Worm (Caenorhabditis elegans) whole organism, L4 larva: ENCODE results near the gene srbc-7.

ENCODE experiments used
- F37D6.2 ChIP-seq: sonication (generic microtip); optimal IDR thresholded peaks from 2 replicates; lab custom pipeline; 2016; ENCODE audit warnings: mild to moderate bottlenecking, missing genetic modification characterization, missing compliant biosample characterization
- Y105C5A.15 ChIP-seq: fragments of 200-800 bp; sonication (Bioruptor generic); IDR thresholded peaks from 2 replicates; pipeline ENCODE4 v1.3.6; 2022; ENCODE audit warnings: missing genetic modification characterization, missing compliant biosample characterization
- Y48G9A.11 ChIP-seq: fragments of 200-800 bp; sonication (Bioruptor generic); IDR thresholded peaks from 2 replicates; pipeline ENCODE4 v1.3.6; 2022; ENCODE audit warnings: missing genetic modification reagents, missing genetic modification characterization, missing compliant biosample characterization
- ZK337.2 ChIP-seq: fragments of 200-800 bp; sonication (Bioruptor generic); IDR thresholded peaks from 2 replicates; pipeline ENCODE4 v1.3.6; 2022; ENCODE audit warnings: missing genetic modification reagents, missing genetic modification characterization, missing compliant biosample characterization
- ama-1 ChIP-seq: fragments of 150-350 bp; optimal IDR thresholded peaks from 2 replicates; lab custom pipeline; 2014; ENCODE audit warnings: inconsistent platforms, mixed read lengths
- arid-1 ChIP-seq: fragments of 200-800 bp; sonication (Bioruptor generic); conservative IDR thresholded peaks from 2 replicates; pipeline ENCODE4 v1.3.6; 2022; ENCODE audit warnings: missing genetic modification reagents, missing genetic modification characterization, missing compliant biosample characterization
- ceh-32 ChIP-seq: sonication (generic microtip); optimal IDR thresholded peaks from 2 replicates; lab custom pipeline; 2016; ENCODE audit warnings: mild to moderate bottlenecking, missing genetic modification characterization, missing compliant biosample characterization; ENCODE audit not compliant: poor library complexity
- daf-12 ChIP-seq: fragments of 150-350 bp; optimal IDR thresholded peaks from 2 replicates; lab custom pipeline; 2014; ENCODE audit warnings: missing biosample characterization, missing genetic modification reagents, missing genetic modification characterization
- daf-16 ChIP-seq, 3 experiments: sonication (generic microtip); optimal IDR thresholded peaks; 2 replicates each; lab custom pipeline; 2016 to 2017; ENCODE audit warnings: missing genetic modification characterization in 3 of 3, missing genetic modification reagents in 3 of 3, mild to moderate bottlenecking in 2 of 3, missing compliant biosample characterization in 2 of 3, missing biosample characterization in 1 of 3, moderate library complexity in 1 of 3
- daf-8 ChIP-seq: fragments of 200-800 bp; sonication (Bioruptor generic); IDR thresholded peaks from 2 replicates; pipeline ENCODE4 v1.3.6; 2022; ENCODE audit warnings: missing genetic modification characterization, missing compliant biosample characterization
- dmd-6 ChIP-seq: fragments of 200-800 bp; sonication (Bioruptor generic); IDR thresholded peaks from 2 replicates; pipeline ENCODE4 v1.3.6; 2022; ENCODE audit warnings: missing genetic modification reagents, missing genetic modification characterization, missing compliant biosample characterization
- duxl-1 ChIP-seq: sonication (generic microtip); optimal IDR thresholded peaks from 2 replicates; lab custom pipeline; 2016; ENCODE audit warnings: mild to moderate bottlenecking, missing genetic modification characterization, moderate library complexity, missing compliant biosample characterization; ENCODE audit not compliant: poor library complexity
- egl-43 ChIP-seq: fragments of 200-800 bp; sonication (Bioruptor generic); IDR thresholded peaks from 2 replicates; pipeline ENCODE4 v1.3.6; 2022; ENCODE audit warnings: missing genetic modification reagents, missing genetic modification characterization, missing compliant biosample characterization
- gei-8 ChIP-seq: fragments of 200-800 bp; sonication (Bioruptor generic); optimal IDR thresholded peaks from 2 replicates; lab custom pipeline; 2018; ENCODE audit warnings: mild to moderate bottlenecking, missing genetic modification characterization, missing compliant biosample characterization
- lim-7 ChIP-seq: fragments of 200-800 bp; sonication (Bioruptor generic); IDR thresholded peaks from 2 replicates; pipeline ENCODE4 v1.3.6; 2022; ENCODE audit warnings: missing genetic modification characterization, missing compliant biosample characterization
- lin-39 ChIP-seq: fragments of 150-350 bp; optimal IDR thresholded peaks from 2 replicates; lab custom pipeline; 2014; ENCODE audit warnings: missing biosample characterization, missing genetic modification reagents, missing genetic modification characterization
- lir-3 ChIP-seq: sonication (generic microtip); optimal IDR thresholded peaks from 2 replicates; lab custom pipeline; 2016; ENCODE audit warnings: mild to moderate bottlenecking, missing genetic modification characterization, missing compliant biosample characterization
- nhr-10 ChIP-seq: fragments of 150-350 bp; optimal IDR thresholded peaks from 2 replicates; lab custom pipeline; 2014; ENCODE audit warnings: missing biosample characterization, missing genetic modification characterization
- nhr-102 ChIP-seq: sonication (generic microtip); optimal IDR thresholded peaks from 2 replicates; lab custom pipeline; 2016; ENCODE audit warnings: mild to moderate bottlenecking, missing genetic modification characterization, moderate library complexity, missing compliant biosample characterization
- nhr-111 ChIP-seq: fragments of 200-800 bp; sonication (Bioruptor generic); optimal IDR thresholded peaks from 2 replicates; lab custom pipeline; 2018; ENCODE audit warnings: mild to moderate bottlenecking, missing genetic modification characterization, missing compliant biosample characterization
- nhr-25 ChIP-seq: sonication (generic microtip); optimal IDR thresholded peaks from 2 replicates; lab custom pipeline; 2017; ENCODE audit warnings: missing genetic modification characterization, mild to moderate bottlenecking, missing compliant biosample characterization, antibody characterized with exemption, moderate library complexity, borderline replicate concordance; ENCODE audit not compliant: insufficient read depth
- nhr-28 ChIP-seq: fragments of 150-350 bp; optimal IDR thresholded peaks from 2 replicates; lab custom pipeline; 2014; ENCODE audit warnings: missing biosample characterization, missing genetic modification characterization
- nhr-42 ChIP-seq: fragments of 200-800 bp; sonication (Bioruptor generic); IDR thresholded peaks from 2 replicates; pipeline ENCODE4 v1.3.6; 2022; ENCODE audit warnings: missing genetic modification characterization, missing compliant biosample characterization
- nhr-48 ChIP-seq: sonication (generic microtip); optimal IDR thresholded peaks from 2 replicates; lab custom pipeline; 2016; ENCODE audit warnings: mild to moderate bottlenecking, missing genetic modification characterization, missing compliant biosample characterization
- nhr-77 ChIP-seq: fragments of 150-350 bp; optimal IDR thresholded peaks from 2 replicates; lab custom pipeline; 2014; ENCODE audit warnings: missing biosample characterization, missing genetic modification characterization
- pha-4 ChIP-seq, 2 experiments: fragments of 150-350 bp in 1 of 2; fragments of 200-800 bp in 1 of 2; sonication (Bioruptor generic) in 1 of 2; IDR thresholded peaks in 1 of 2; optimal IDR thresholded peaks in 1 of 2; 2 replicates each; pipeline versions ENCODE4 v1.3.6 to Lab custom; 2014 to 2022; ENCODE audit warnings: missing genetic modification characterization in 2 of 2, missing genetic modification reagents in 2 of 2, missing biosample characterization in 1 of 2, missing compliant biosample characterization in 1 of 2
- pqm-1 ChIP-seq: sonication (generic microtip); optimal IDR thresholded peaks from 2 replicates; lab custom pipeline; 2017; ENCODE audit warnings: missing biosample characterization, missing genetic modification characterization
- set-16 ChIP-seq: fragments of 200-800 bp; sonication (Bioruptor generic); IDR thresholded peaks from 2 replicates; pipeline ENCODE4 v1.3.6; 2022; ENCODE audit warnings: missing genetic modification reagents, missing genetic modification characterization, missing compliant biosample characterization
- unc-62 ChIP-seq, 3 experiments: fragments of 150-350 bp in 1 of 3; sonication (generic microtip); optimal IDR thresholded peaks in 2 of 3; peaks in 1 of 3; 1 replicate in 1 of 3; 2 replicates in 2 of 3; lab custom pipeline; 2014 to 2017; ENCODE audit warnings: missing biosample characterization in 3 of 3, missing genetic modification characterization in 3 of 3, missing genetic modification reagents in 3 of 3, missing genotype in 1 of 3
- vab-7 ChIP-seq: fragments of 200-800 bp; sonication (Bioruptor generic); IDR thresholded peaks from 2 replicates; pipeline ENCODE4 v1.3.6; 2022; ENCODE audit warnings: missing genetic modification reagents, missing genetic modification characterization, missing compliant biosample characterization
- zag-1 ChIP-seq: fragments of 150-350 bp; optimal IDR thresholded peaks from 2 replicates; lab custom pipeline; 2014; ENCODE audit warnings: missing biosample characterization, missing genetic modification characterization
- ztf-11 ChIP-seq: fragments of 150-350 bp; optimal IDR thresholded peaks from 2 replicates; lab custom pipeline; 2014; ENCODE audit warnings: missing biosample characterization, missing genetic modification characterization
- ztf-7 ChIP-seq: fragments of 150-350 bp; optimal IDR thresholded peaks from 2 replicates; lab custom pipeline; 2014; ENCODE audit warnings: missing biosample characterization, missing genetic modification characterization

srbc-7 gene

ce11 chrV:7524447-7524846 is 37.0 kb upstream of the srbc-7 start, which contains the start of gene C54F6.20:
C54F6.20 (plus strand) TSS chrV:7524747.
- no peak for TF ChIP-seq Y105C5A.15
- no peak for TF ChIP-seq ztf-11 (tag; lab: Kevin White, UChicago)
- TF ChIP-seq nhr-102 (tag; lab: Kevin White, UChicago) = no peak
- TF ChIP-seq unc-62 (GFP tag; optimal IDR thresholded peaks at IDR 0.05 in 1 of 2; lab: Kevin White, UChicago) = no peak
- TF ChIP-seq unc-62 (tag; optimal IDR thresholded peaks at IDR 0.05; lab: Kevin White, UChicago) = no peak
- TF ChIP-seq dmd-6 (GFP tag; lab: Robert Waterston, UW) = no peak
- TF ChIP-seq duxl-1 (tag; lab: Kevin White, UChicago) = no peak
- TF ChIP-seq daf-8 (GFP tag; lab: Robert Waterston, UW) = no peak
- no peak for TF ChIP-seq nhr-25
- TF ChIP-seq F37D6.2 (tag; lab: Kevin White, UChicago) = no peak
- no peak for TF ChIP-seq nhr-10 (tag; lab: Kevin White, UChicago)
- TF ChIP-seq lim-7 (GFP tag; lab: Robert Waterston, UW) = no peak
- TF ChIP-seq ztf-7 (tag; lab: Kevin White, UChicago) = no peak
- no peak for TF ChIP-seq ama-1 (lab: Kevin White, UChicago)
- no peak for TF ChIP-seq pha-4 (GFP tag; IDR thresholded peaks at IDR 0.05; lab: Robert Waterston, UW)
- no peak for TF ChIP-seq pha-4 (tag; optimal IDR thresholded peaks at IDR 0.05; lab: Kevin White, UChicago)
- no peak for TF ChIP-seq ZK337.2 (GFP tag; lab: Robert Waterston, UW)
- no peak for TF ChIP-seq gei-8 (GFP tag; lab: Kevin White, UChicago)
- TF ChIP-seq, all 104 proteins: peak for 0

- no peak for TF ChIP-seq egl-43 (GFP tag; lab: Robert Waterston, UW)
- no peak for TF ChIP-seq daf-8 (GFP tag; lab: Robert Waterston, UW)
Measured at ce11 chrV:7523392-7523791, 36.0 kb upstream of the srbc-7 start, which contains the start of gene C54F6.6. C54F6.6 (plus strand) TSS chrV:7523692.

ce11 chrV:7522279-7522678 is 34.9 kb upstream of the srbc-7 start, which contains the start of gene C54F6.15:
C54F6.15 (minus strand) TSS chrV:7522379.
- TF ChIP-seq ceh-32 (tag; lab: Kevin White, UChicago) (no peak), vab-7 (GFP tag; lab: Robert Waterston, UW) (no peak), Y48G9A.11 (no peak), zag-1 (tag; lab: Kevin White, UChicago) (no peak), set-16 (no peak), lir-3 (tag; lab: Kevin White, UChicago) (no peak), arid-1 (GFP tag; lab: Robert Waterston, UW) (no peak)
- TF ChIP-seq, all 104 proteins: peak for 0

- peak; percentile 41 for TF ChIP-seq nhr-28 (tag; lab: Kevin White, UChicago)
- TF ChIP-seq daf-16 (GFP tag; optimal IDR thresholded peaks at IDR 0.05; lab: Kevin White, UChicago) = no peak
- peak; percentile 94 for TF ChIP-seq daf-16 (tag; optimal IDR thresholded peaks at IDR 0.05; lab: Kevin White, UChicago)
- peak; percentile 19 for TF ChIP-seq nhr-48 (tag; lab: Kevin White, UChicago)
- peak; percentile 22 for TF ChIP-seq nhr-77 (tag; lab: Kevin White, UChicago)
- TF ChIP-seq nhr-42 (GFP tag; lab: Robert Waterston, UW) = no peak
- TF ChIP-seq nhr-111 (GFP tag; lab: Kevin White, UChicago) = no peak
- TF ChIP-seq pqm-1 (tag; lab: Kevin White, UChicago) = peak; percentile 58
- TF ChIP-seq daf-12 (tag; lab: Kevin White, UChicago) = no peak
- TF ChIP-seq dmd-6 (GFP tag; lab: Robert Waterston, UW) = no peak
- TF ChIP-seq lin-39 (tag; lab: Kevin White, UChicago) = no peak
Measured at ce11 chrV:7521304-7521703, 33.9 kb upstream of the srbc-7 start.
